Worm (Caenorhabditis elegans): ENCODE results near the gene C01G5.25.

Gene C01G5.25

DNA sequence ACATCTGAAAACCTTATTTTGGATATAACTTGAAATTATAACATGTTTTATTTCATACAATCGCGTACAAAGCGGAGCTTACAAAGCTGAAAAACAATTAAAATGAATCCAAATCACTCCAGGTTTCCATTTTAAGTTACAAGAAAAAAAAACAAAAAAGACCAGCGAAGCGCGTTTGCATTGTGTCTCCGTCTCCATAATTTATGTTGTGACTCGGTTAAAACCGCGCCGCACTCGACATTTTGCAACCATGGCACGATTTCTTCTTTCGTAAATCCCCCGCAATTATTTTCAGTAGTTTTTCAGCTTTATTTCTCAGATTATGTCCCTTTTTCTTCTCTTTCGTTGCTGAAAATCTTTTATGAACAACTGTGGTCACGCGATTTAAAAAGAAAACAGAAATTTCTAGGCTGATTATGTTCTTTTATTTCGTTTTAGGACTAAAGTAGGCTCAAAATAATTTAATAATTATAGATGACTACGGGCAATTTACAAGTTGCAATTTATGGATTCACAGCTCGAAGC, 44.0 kb downstream of the C01G5.25 start, which contains the start of the genes F38A5.2 and dnj-11 (continued):
- TF ChIP-seq F55B11.4 (tag; optimal IDR thresholded peaks at IDR 0.05; ENCODE audit: borderline replicate concordance, insufficient read depth): no peak
- no peak for TF ChIP-seq xnd-1 (tag; optimal IDR thresholded peaks at IDR 0.05)
- TF ChIP-seq dpff-1 (tag; optimal IDR thresholded peaks at IDR 0.05): no peak
- no peak for TF ChIP-seq F10E7.11 (tag; optimal IDR thresholded peaks at IDR 0.05)
- TF ChIP-seq F49E8.2 (tag; optimal IDR thresholded peaks at IDR 0.05; ENCODE audit: insufficient read depth): peak; percentile 49
- no peak for TF ChIP-seq ama-1 (optimal IDR thresholded peaks at IDR 0.05)
- TF ChIP-seq ama-1 (GFP tag; optimal IDR thresholded peaks at IDR 0.05): no peak
- TF ChIP-seq dox-1 (GFP tag; IDR thresholded peaks at IDR 0.05): peak; percentile 76; the same call in 1 of the 2 replicates
- TF ChIP-seq mel-28 (tag; optimal IDR thresholded peaks at IDR 0.05; ENCODE audit: borderline replicate concordance): no peak
- TF ChIP-seq ceh-27 (GFP tag; optimal IDR thresholded peaks at IDR 0.05): peak; percentile 73
- peak in 1 of 3 experiments; percentile 43 for TF ChIP-seq lin-35 (GFP tag; optimal IDR thresholded peaks at IDR 0.05)
- peak; percentile 66 for TF ChIP-seq pha-4 (tag; optimal IDR thresholded peaks at IDR 0.05)
- TF ChIP-seq T07F8.4 (tag; optimal IDR thresholded peaks at IDR 0.05): no peak
- no peak for TF ChIP-seq ztf-18 (tag; optimal IDR thresholded peaks at IDR 0.05)
- TF ChIP-seq C06A6.2 (GFP tag; conservative IDR thresholded peaks at IDR 0.05): no peak
- no peak for TF ChIP-seq egl-18 (GFP tag; IDR thresholded peaks at IDR 0.05)
- TF ChIP-seq tbp1 (GFP tag; optimal IDR thresholded peaks at IDR 0.05): peak; percentile 49
- peak; percentile 96 for TF ChIP-seq mcd-1 (GFP tag; IDR thresholded peaks at IDR 0.05)
- peak; percentile 2 for TF ChIP-seq ZK185.1 (tag; optimal IDR thresholded peaks at IDR 0.05; ENCODE audit: poor library complexity, severe bottlenecking)
- no peak for TF ChIP-seq ccch-3 (GFP tag; optimal IDR thresholded peaks at IDR 0.05)
- 0 out of 2 replicates have a peak, but pooled peaks have one; percentile 24 for TF ChIP-seq egrh-3 (GFP tag; IDR thresholded peaks at IDR 0.05)
- peak; percentile 82 for TF ChIP-seq attf-5 (GFP tag; optimal IDR thresholded peaks at IDR 0.05)
- peak; percentile 3 for TF ChIP-seq rpc-1 (optimal IDR thresholded peaks at IDR 0.05)
- no peak for TF ChIP-seq rpc-1 (tag; optimal IDR thresholded peaks at IDR 0.05)
- TF ChIP-seq tlf-1 (GFP tag; optimal IDR thresholded peaks at IDR 0.05): peak; percentile 14
- TF ChIP-seq Y67H2A.10 (GFP tag; conservative IDR thresholded peaks at IDR 0.05): no peak
- TF ChIP-seq nhr-80 (tag; optimal IDR thresholded peaks at IDR 0.05): peak; percentile 40
- peak; percentile 47 for TF ChIP-seq lin-54 (GFP tag; optimal IDR thresholded peaks at IDR 0.05)
- no peak for TF ChIP-seq sdz-38 (tag; optimal IDR thresholded peaks at IDR 0.05)
- no peak for TF ChIP-seq cebp-1 (GFP tag; IDR thresholded peaks at IDR 0.05)
- peak; percentile 75 for TF ChIP-seq cebp-1 (tag; optimal IDR thresholded peaks at IDR 0.05)
- no peak for TF ChIP-seq unc-62 (GFP tag; optimal IDR thresholded peaks at IDR 0.05)
- no peak for TF ChIP-seq repo-1 (tag; optimal IDR thresholded peaks at IDR 0.05)
- TF ChIP-seq let-607 (tag; optimal IDR thresholded peaks at IDR 0.05): no peak
- no peak for TF ChIP-seq C17E4.6 (GFP tag; IDR thresholded peaks at IDR 0.05)
- no peak for TF ChIP-seq ceh-91 (GFP tag; IDR thresholded peaks at IDR 0.05)
- no peak for TF ChIP-seq madf-8 (GFP tag; conservative IDR thresholded peaks at IDR 0.05)
- no peak for TF ChIP-seq hlh-12 (tag; optimal IDR thresholded peaks at IDR 0.05)
- TF ChIP-seq die-1 (tag; optimal IDR thresholded peaks at IDR 0.05): no peak
- no peak for TF ChIP-seq F37B4.10 (GFP tag; IDR thresholded peaks at IDR 0.05)
- 0 out of 2 replicates have a peak, but pooled peaks have one; percentile 30 for TF ChIP-seq madf-6 (GFP tag; IDR thresholded peaks at IDR 0.05)
- TF ChIP-seq Y95B8A.8 (GFP tag; IDR thresholded peaks at IDR 0.05): 0 out of 2 replicates have a peak, but pooled peaks have one; percentile 23
- peak; percentile 59 for TF ChIP-seq lin-40 (tag; optimal IDR thresholded peaks at IDR 0.05)
- TF ChIP-seq madf-10 (tag; optimal IDR thresholded peaks at IDR 0.05): no peak
- TF ChIP-seq D2030.7 (GFP tag; IDR thresholded peaks at IDR 0.05): peak; percentile 69
- peak; percentile 95 for TF ChIP-seq hmg-1.2 (GFP tag; IDR thresholded peaks at IDR 0.05)
- TF ChIP-seq akir-1 (GFP tag; optimal IDR thresholded peaks at IDR 0.05): no peak
- TF ChIP-seq dpl-1 (GFP tag; optimal IDR thresholded peaks at IDR 0.05): peak; percentile 25
- no peak for TF ChIP-seq sea-2 (GFP tag; IDR thresholded peaks at IDR 0.05)
- no peak for TF ChIP-seq fkh-3 (tag; optimal IDR thresholded peaks at IDR 0.05)
